Fruit fly (Drosophila melanogaster): ENCODE results near the gene grk.

Gene grk

DNA sequence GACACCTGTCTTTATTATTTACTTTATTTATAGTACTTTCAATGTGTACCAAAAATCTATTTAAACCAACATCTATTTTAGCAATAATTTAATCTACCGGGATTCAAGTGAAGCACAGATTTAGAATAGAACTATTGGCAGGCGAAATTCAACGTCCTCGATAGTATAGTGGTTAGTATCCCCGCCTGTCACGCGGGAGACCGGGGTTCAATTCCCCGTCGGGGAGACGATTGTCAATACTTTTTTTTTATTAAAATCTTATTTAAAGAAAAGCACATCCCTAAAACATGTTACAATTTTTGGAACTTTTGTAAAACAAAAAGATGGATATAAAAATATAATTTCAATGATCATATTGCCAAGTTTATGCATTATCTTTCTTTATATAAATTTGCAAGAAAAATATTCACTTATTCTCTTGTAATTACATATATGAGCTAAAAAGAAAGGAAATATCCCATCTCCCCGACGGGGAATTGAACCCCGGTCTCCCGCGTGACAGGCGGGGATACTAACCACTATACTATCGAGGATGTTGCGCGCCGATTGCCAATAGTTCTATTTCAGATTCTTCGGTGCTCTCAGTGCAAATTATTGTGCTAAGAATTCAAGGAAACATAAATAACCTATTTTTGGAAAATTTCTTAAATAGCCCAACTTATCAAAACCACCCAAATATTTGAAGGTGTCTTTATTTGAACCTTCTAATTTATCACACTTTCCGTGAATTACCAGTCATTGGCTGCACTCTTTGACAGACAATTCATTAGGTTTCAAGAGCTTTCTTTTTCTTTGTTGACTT lies 48.4 kb upstream of the grk start, which contains the start of gene CG43796 (continued):
- TF ChIP-seq CG6791 (GFP tag; IDR thresholded peaks at IDR 0.05; ENCODE audit: partially characterized antibody) = peak; percentile 87
- TF ChIP-seq mld (GFP tag; IDR thresholded peaks at IDR 0.05; ENCODE audit: partially characterized antibody) = peak; percentile 76; the same call in 2 of the 3 replicates
- TF ChIP-seq HLH4C (GFP tag; IDR thresholded peaks at IDR 0.05; ENCODE audit: partially characterized antibody) = peak; percentile 68
- 0 out of 2 replicates have a peak, but pooled peaks have one; percentile 14 for TF ChIP-seq Xrp1 (GFP tag; IDR thresholded peaks at IDR 0.05)
- peak; percentile 47 for TF ChIP-seq ato (GFP tag; IDR thresholded peaks at IDR 0.05; ENCODE audit: partially characterized antibody)
- TF ChIP-seq Bgb (GFP tag; IDR thresholded peaks at IDR 0.05; ENCODE audit: partially characterized antibody) = peak; percentile 68
- peak; percentile 77 for TF ChIP-seq bbx (GFP tag; IDR thresholded peaks at IDR 0.05; ENCODE audit: partially characterized antibody)
- TF ChIP-seq hkb (optimal IDR thresholded peaks at IDR 0.05) = no peak
- no peak for TF ChIP-seq hkb (GFP tag; IDR thresholded peaks at IDR 0.05)
- peak; percentile 73; the same call in 2 of the 3 replicates for TF ChIP-seq Opbp (GFP tag; IDR thresholded peaks at IDR 0.05; ENCODE audit: partially characterized antibody)
- TF ChIP-seq Scr (GFP tag; IDR thresholded peaks at IDR 0.05; ENCODE audit: partially characterized antibody) = peak; percentile 65
- TF ChIP-seq Dll (GFP tag; IDR thresholded peaks at IDR 0.05; ENCODE audit: partially characterized antibody) = peak; percentile 62; the same call in 2 of the 4 replicates
- no peak for TF ChIP-seq p53 (GFP tag; optimal IDR thresholded peaks at IDR 0.05)
- peak; percentile 0 for TF ChIP-seq sd (tag; optimal IDR thresholded peaks at IDR 0.05)
- no peak for TF ChIP-seq gcm (GFP tag; optimal IDR thresholded peaks at IDR 0.05)
- no peak for TF ChIP-seq crc (GFP tag; optimal IDR thresholded peaks at IDR 0.05)
- TF ChIP-seq knrl (GFP tag; IDR thresholded peaks at IDR 0.05; ENCODE audit: partially characterized antibody) = peak; percentile 51; the same call in 1 of the 3 replicates
- TF ChIP-seq sna (GFP tag; IDR thresholded peaks at IDR 0.05; ENCODE audit: partially characterized antibody) = 0 out of 2 replicates have a peak, but pooled peaks have one; percentile 18
- TF ChIP-seq CG15479 (GFP tag; optimal IDR thresholded peaks at IDR 0.05) = peak; percentile 54
- TF ChIP-seq exex (tag; optimal IDR thresholded peaks at IDR 0.05) = peak; percentile 22
- TF ChIP-seq pho (GFP tag; optimal IDR thresholded peaks at IDR 0.05) = no peak
- peak; percentile 60 for TF ChIP-seq CG14860 (GFP tag; IDR thresholded peaks at IDR 0.05; ENCODE audit: partially characterized antibody)
- TF ChIP-seq CG15601 (tag; optimal IDR thresholded peaks at IDR 0.05) = no peak
- TF ChIP-seq CG13123 (GFP tag; optimal IDR thresholded peaks at IDR 0.05) = no peak
- no peak for TF ChIP-seq CG34376 (GFP tag; optimal IDR thresholded peaks at IDR 0.05)
- peak; percentile 65; the same call in 1 of the 3 replicates for TF ChIP-seq CG7963 (GFP tag; IDR thresholded peaks at IDR 0.05; ENCODE audit: partially characterized antibody)
- TF ChIP-seq fd102C (GFP tag; optimal IDR thresholded peaks at IDR 0.05) = no peak
- TF ChIP-seq CTCF (GFP tag; optimal IDR thresholded peaks at IDR 0.05) = peak; percentile 26
- TF ChIP-seq CG12071 (GFP tag; optimal IDR thresholded peaks at IDR 0.05) = no peak
- TF ChIP-seq Vsx1 (GFP tag; optimal IDR thresholded peaks at IDR 0.05) = no peak
- TF ChIP-seq Stat92E (GFP tag; optimal IDR thresholded peaks at IDR 0.05) = peak in 1 of 3 experiments; percentile 31
- no peak for TF ChIP-seq vfl (GFP tag; optimal IDR thresholded peaks at IDR 0.05)
- no peak for TF ChIP-seq Mrtf (GFP tag; IDR thresholded peaks at IDR 0.05)
- no peak for TF ChIP-seq NfI (GFP tag; optimal IDR thresholded peaks at IDR 0.05)

DNA sequence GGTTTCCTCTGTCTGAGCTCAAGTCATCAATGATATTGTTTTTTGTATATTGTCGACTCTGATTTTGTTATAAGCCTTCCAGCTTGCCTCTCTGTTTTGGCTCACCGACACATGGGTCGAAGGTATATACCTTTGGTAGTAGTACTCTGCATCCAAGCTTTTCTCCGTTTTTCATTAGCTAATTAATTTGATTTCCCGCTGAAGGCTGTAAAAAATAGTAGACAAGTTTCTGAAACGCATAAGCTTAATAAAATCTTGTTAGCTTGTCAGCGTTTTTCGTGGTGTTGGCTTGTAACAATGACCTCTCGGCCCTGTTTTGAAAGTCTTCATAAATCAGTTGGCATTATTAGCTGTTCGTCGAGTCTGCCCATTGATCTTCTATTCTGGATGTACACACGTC lies 47.4 kb upstream of the grk start:
- peak; percentile 74 for TF ChIP-seq Vsx1 (GFP tag; optimal IDR thresholded peaks at IDR 0.05)
- no peak for TF ChIP-seq CG4707 (GFP tag; optimal IDR thresholded peaks at IDR 0.05)
- TF ChIP-seq HHEX (GFP tag; optimal IDR thresholded peaks at IDR 0.05) = no peak
- TF ChIP-seq Rfx (GFP tag; IDR thresholded peaks at IDR 0.05) = no peak
- TF ChIP-seq vnd (GFP tag; IDR thresholded peaks at IDR 0.05; ENCODE audit: partially characterized antibody) = no peak
- peak in 1 of 2 experiments; percentile 36 for TF ChIP-seq Hr78 (GFP tag; optimal IDR thresholded peaks at IDR 0.05)
- TF ChIP-seq Kr (GFP tag; optimal IDR thresholded peaks at IDR 0.05) = no peak
- TF ChIP-seq oc (tag; optimal IDR thresholded peaks at IDR 0.05) = peak; percentile 72
- TF ChIP-seq Awh (GFP tag; IDR thresholded peaks at IDR 0.05) = peak; percentile 42; the same call in 1 of the 2 replicates
- no peak for TF ChIP-seq CG4282 (GFP tag; optimal IDR thresholded peaks at IDR 0.05)

Measured in whole organism, embryonic.